Worm (Caenorhabditis elegans): ENCODE results near the gene R04F11.5.

Gene R04F11.5

DNA sequence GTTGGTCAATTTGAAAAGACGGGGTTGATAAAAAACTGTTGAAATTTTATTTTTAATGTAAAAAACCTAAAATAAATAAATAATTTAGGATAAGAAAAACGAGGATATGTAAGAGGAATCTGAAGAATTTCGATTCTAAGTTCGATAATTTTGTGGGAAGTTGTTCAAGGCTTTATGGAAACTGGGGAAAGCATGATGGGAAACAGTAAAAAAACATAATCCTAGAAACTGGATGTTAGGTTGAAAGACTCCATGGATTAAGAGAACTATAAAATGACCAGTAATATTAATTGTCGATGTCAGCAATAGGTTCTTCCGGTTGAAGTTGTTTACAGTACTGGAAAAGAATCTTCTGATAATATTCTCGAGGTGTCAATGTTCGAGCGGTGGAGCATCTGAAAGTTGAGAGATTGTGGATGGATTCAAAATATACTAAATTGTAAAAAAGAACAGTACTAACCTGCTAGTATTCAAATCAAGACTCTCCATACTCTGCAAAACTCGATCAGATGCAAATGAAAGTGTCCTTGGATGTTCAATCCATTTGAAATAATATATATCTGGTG is 2.5 kb upstream of the R04F11.5 start:
- TF ChIP-seq tbx-37 (GFP tag; conservative IDR thresholded peaks at IDR 0.05) (no peak), aly-1 (tag; optimal IDR thresholded peaks at IDR 0.05) (no peak), hmg-4 (GFP tag; optimal IDR thresholded peaks at IDR 0.05) (no peak), tbx-11 (GFP tag; IDR thresholded peaks at IDR 0.05) (no peak), flt-1 (GFP tag; IDR thresholded peaks at IDR 0.05) (no peak), hnd-1 (tag; optimal IDR thresholded peaks at IDR 0.05) (no peak), B0310.2 (tag; optimal IDR thresholded peaks at IDR 0.05) (no peak), tra-4 (tag; optimal IDR thresholded peaks at IDR 0.05) (no peak), ets-7 (tag; optimal IDR thresholded peaks at IDR 0.05) (no peak), F13C5.2 (tag; optimal IDR thresholded peaks at IDR 0.05) (no peak), scrt-1 (GFP tag; IDR thresholded peaks at IDR 0.05) (no peak), ceh-13 (GFP tag; optimal IDR thresholded peaks at IDR 0.05) (no peak)

DNA sequence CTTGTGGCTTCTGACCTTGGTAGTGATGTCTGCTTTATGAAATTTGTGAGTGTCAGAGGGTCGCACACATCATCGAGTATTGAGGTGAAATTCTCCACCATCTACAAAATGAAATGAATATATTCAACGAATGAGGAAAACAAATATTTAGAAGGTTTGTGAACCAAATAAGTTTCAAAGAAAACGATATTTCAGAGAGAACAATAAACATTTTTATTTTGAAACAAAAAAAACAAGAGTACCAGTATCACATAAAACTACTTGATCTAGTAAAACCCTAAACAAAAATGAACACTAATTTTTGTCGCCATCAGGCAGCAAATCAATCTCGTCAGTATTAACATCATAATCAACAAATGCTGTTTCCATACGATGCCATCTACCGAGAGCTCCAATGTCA is 739 bp downstream of the R04F11.5 start, which contains the start of gene R04F11.3:
Gene R04F11.3, minus strand, starts transcription at position 101 of the 400 bp plus-strand sequence.
- no peak for TF ChIP-seq F13C5.2 (tag; optimal IDR thresholded peaks at IDR 0.05)
- TF ChIP-seq ceh-13 (GFP tag; optimal IDR thresholded peaks at IDR 0.05) = no peak
- no peak for TF ChIP-seq sea-1 (GFP tag; conservative IDR thresholded peaks at IDR 0.05)
- no peak for TF ChIP-seq ets-7 (tag; optimal IDR thresholded peaks at IDR 0.05)
- no peak for TF ChIP-seq tra-4 (tag; optimal IDR thresholded peaks at IDR 0.05)
- TF ChIP-seq aly-1 (tag; optimal IDR thresholded peaks at IDR 0.05) = no peak
- no peak for TF ChIP-seq hmg-4 (GFP tag; optimal IDR thresholded peaks at IDR 0.05)
- no peak for TF ChIP-seq B0310.2 (tag; optimal IDR thresholded peaks at IDR 0.05)
- TF ChIP-seq tbx-37 (GFP tag; conservative IDR thresholded peaks at IDR 0.05) = no peak
- TF ChIP-seq hmbx-1 (tag; optimal IDR thresholded peaks at IDR 0.05) = no peak
- no peak for TF ChIP-seq tbx-11 (GFP tag; IDR thresholded peaks at IDR 0.05)
- no peak for TF ChIP-seq hnd-1 (tag; optimal IDR thresholded peaks at IDR 0.05)
- no peak for TF ChIP-seq flt-1 (GFP tag; IDR thresholded peaks at IDR 0.05)
- TF ChIP-seq pes-1 (GFP tag; IDR thresholded peaks at IDR 0.05) = no peak

DNA sequence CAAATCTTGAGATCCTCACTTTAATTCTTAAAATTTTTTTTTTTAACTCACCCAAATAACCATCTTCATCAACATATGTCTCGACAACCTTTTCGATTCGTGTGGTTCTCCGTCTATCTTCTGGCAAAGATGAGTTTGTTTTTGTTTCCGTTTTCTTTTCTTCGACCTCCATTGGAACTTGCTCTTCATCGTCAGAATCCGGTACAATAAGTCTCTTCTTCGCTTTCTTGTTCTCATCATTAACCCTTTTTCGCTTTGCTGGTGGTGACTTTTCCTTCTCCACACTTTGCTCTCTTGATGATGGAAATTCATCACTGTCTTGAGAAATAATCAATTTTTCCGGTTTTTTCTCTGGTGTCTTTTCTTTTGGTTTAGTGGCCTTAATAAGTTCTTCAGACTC is 1.7 kb downstream of the R04F11.5 start:
- no peak for TF ChIP-seq hmg-4 (GFP tag; optimal IDR thresholded peaks at IDR 0.05)
- TF ChIP-seq ama-1 (optimal IDR thresholded peaks at IDR 0.05) = no peak
- no peak for TF ChIP-seq F13C5.2 (tag; optimal IDR thresholded peaks at IDR 0.05)
- no peak for TF ChIP-seq B0310.2 (tag; optimal IDR thresholded peaks at IDR 0.05)
- no peak for TF ChIP-seq hnd-1 (tag; optimal IDR thresholded peaks at IDR 0.05)
- no peak for TF ChIP-seq tbx-11 (GFP tag; IDR thresholded peaks at IDR 0.05)
- no peak for TF ChIP-seq scrt-1 (GFP tag; IDR thresholded peaks at IDR 0.05)
- no peak for TF ChIP-seq ceh-36 (tag; optimal IDR thresholded peaks at IDR 0.05)
- TF ChIP-seq pes-1 (GFP tag; IDR thresholded peaks at IDR 0.05) = no peak

DNA sequence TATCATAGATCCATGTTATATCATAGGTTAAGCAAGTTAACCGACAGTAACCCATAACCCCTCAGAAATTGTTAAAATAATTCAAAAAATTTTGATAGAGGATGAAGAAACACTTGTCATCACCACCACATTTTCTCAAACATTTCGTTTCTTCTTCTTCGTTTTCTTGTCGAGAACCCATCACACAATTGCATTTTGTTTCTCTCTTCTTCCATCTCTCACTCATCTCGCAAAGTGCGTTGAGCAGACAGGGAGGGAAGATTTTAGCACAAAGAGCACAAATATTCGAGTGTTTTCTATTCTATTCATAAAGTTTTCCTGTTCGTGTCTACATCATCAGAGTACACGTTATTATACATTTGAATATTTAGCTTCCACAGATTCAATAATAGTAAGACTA is 3.4 kb downstream of the R04F11.5 start:
- TF ChIP-seq tbx-37 (GFP tag; conservative IDR thresholded peaks at IDR 0.05) (no peak), pes-1 (GFP tag; IDR thresholded peaks at IDR 0.05) (no peak), hmbx-1 (tag; optimal IDR thresholded peaks at IDR 0.05) (no peak), B0310.2 (tag; optimal IDR thresholded peaks at IDR 0.05) (no peak), flt-1 (GFP tag; IDR thresholded peaks at IDR 0.05) (no peak)

DNA sequence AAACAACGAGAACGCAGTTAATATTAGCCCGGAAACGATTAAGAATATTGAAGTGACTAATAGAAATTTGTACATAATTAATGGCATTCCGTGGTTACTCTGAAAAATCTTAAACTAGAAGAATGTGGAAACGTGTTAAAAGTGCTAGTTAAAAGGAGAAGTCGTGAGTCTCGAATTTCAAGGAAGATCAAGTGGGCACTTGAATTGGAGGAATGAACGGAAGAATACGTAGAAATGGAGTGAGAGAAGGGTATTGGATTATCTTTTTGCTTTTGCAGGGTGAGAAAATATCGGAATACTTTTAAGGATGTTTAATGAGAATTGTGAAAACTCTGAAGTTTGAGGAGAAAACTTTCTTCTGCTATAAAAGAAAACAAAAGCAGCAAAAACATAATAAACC is 7.6 kb downstream of the R04F11.5 start, which contains the start of gene hpo-30:
Gene hpo-30, minus strand, starts transcription at position 101 of the 400 bp plus-strand sequence.
- TF ChIP-seq aly-1 (tag; optimal IDR thresholded peaks at IDR 0.05) = no peak
- TF ChIP-seq ama-1 (optimal IDR thresholded peaks at IDR 0.05) = no peak
- TF ChIP-seq tra-4 (tag; optimal IDR thresholded peaks at IDR 0.05) = no peak
- TF ChIP-seq ceh-36 (tag; optimal IDR thresholded peaks at IDR 0.05) = no peak
- TF ChIP-seq flt-1 (GFP tag; IDR thresholded peaks at IDR 0.05) = no peak
- TF ChIP-seq F13C5.2 (tag; optimal IDR thresholded peaks at IDR 0.05) = no peak
- TF ChIP-seq hmbx-1 (tag; optimal IDR thresholded peaks at IDR 0.05) = no peak
- TF ChIP-seq hnd-1 (tag; optimal IDR thresholded peaks at IDR 0.05) = no peak
- TF ChIP-seq ets-7 (tag; optimal IDR thresholded peaks at IDR 0.05) = no peak
- no peak for TF ChIP-seq hmg-4 (GFP tag; optimal IDR thresholded peaks at IDR 0.05)
- no peak for TF ChIP-seq pes-1 (GFP tag; IDR thresholded peaks at IDR 0.05)
- TF ChIP-seq B0310.2 (tag; optimal IDR thresholded peaks at IDR 0.05) = no peak
- no peak for TF ChIP-seq sea-1 (GFP tag; conservative IDR thresholded peaks at IDR 0.05)
- no peak for TF ChIP-seq tbx-11 (GFP tag; IDR thresholded peaks at IDR 0.05)
- TF ChIP-seq tbx-37 (GFP tag; conservative IDR thresholded peaks at IDR 0.05) = no peak
- no peak for TF ChIP-seq ceh-13 (GFP tag; optimal IDR thresholded peaks at IDR 0.05)

DNA sequence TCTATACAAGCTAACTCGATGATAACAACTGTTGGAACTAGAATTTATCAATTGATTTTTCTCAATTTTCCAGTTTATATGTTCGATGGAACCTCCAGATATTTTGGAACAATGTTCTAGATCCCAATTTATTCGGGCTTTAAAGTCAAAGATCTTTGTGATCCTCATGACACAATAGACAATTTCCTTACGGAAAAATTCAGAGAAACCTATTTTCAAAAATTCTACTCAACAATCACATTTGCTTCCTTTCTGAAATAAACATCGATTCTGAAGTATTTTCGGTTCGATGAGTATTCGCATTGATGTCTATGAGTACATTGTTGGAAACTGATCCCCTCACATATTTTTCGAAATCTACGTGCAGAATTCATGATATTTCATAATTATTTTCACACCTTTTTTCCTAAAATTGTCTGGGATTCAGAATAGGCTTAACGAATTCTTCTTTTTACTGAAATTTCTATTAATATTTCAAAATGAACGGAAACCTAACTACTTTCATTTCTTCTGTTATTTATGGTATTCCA is 10.7 kb downstream of the R04F11.5 start, which contains the start of gene srg-45:
Gene srg-45, plus strand, starts transcription at position 480 of the 530 bp plus-strand sequence.
- TF ChIP-seq ceh-13 (GFP tag; optimal IDR thresholded peaks at IDR 0.05) (no peak), hmbx-1 (tag; optimal IDR thresholded peaks at IDR 0.05) (no peak), ceh-36 (tag; optimal IDR thresholded peaks at IDR 0.05) (no peak), hnd-1 (tag; optimal IDR thresholded peaks at IDR 0.05) (no peak), tbx-37 (GFP tag; conservative IDR thresholded peaks at IDR 0.05) (no peak), aly-1 (tag; optimal IDR thresholded peaks at IDR 0.05) (no peak), F13C5.2 (tag; optimal IDR thresholded peaks at IDR 0.05) (no peak), B0310.2 (tag; optimal IDR thresholded peaks at IDR 0.05) (no peak), ets-7 (tag; optimal IDR thresholded peaks at IDR 0.05) (no peak), sea-1 (GFP tag; conservative IDR thresholded peaks at IDR 0.05) (no peak), ama-1 (optimal IDR thresholded peaks at IDR 0.05) (no peak)

DNA sequence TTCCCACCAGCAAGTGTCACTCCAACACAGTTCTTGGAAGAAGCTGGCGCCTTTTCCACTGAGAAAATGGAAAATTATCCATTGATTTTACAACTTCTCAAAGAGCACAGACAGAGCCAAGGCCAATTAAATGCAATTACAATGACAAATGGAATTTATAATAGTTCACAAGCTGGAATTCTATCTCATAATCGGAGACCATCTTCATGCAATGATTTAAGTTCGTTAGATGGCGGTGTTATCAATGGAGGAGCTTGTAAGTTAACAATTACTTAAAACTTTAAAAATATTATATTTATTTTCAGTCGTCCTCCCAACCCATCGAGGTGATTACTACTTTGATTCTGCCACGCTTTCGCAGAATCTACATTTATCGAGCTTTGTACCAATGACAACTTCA is 12.1 kb downstream of the R04F11.5 start:
- no peak for TF ChIP-seq flt-1 (GFP tag; IDR thresholded peaks at IDR 0.05)
- TF ChIP-seq scrt-1 (GFP tag; IDR thresholded peaks at IDR 0.05) = no peak
- TF ChIP-seq B0310.2 (tag; optimal IDR thresholded peaks at IDR 0.05) = no peak
- TF ChIP-seq F13C5.2 (tag; optimal IDR thresholded peaks at IDR 0.05) = no peak
- TF ChIP-seq ceh-36 (tag; optimal IDR thresholded peaks at IDR 0.05) = no peak
- TF ChIP-seq hmbx-1 (tag; optimal IDR thresholded peaks at IDR 0.05) = no peak
- TF ChIP-seq sea-1 (GFP tag; conservative IDR thresholded peaks at IDR 0.05) = no peak
- TF ChIP-seq tbx-11 (GFP tag; IDR thresholded peaks at IDR 0.05) = no peak
